Fruit fly (Drosophila melanogaster): ENCODE results near the gene mRpL46.

The mRpL46 gene

DNA sequence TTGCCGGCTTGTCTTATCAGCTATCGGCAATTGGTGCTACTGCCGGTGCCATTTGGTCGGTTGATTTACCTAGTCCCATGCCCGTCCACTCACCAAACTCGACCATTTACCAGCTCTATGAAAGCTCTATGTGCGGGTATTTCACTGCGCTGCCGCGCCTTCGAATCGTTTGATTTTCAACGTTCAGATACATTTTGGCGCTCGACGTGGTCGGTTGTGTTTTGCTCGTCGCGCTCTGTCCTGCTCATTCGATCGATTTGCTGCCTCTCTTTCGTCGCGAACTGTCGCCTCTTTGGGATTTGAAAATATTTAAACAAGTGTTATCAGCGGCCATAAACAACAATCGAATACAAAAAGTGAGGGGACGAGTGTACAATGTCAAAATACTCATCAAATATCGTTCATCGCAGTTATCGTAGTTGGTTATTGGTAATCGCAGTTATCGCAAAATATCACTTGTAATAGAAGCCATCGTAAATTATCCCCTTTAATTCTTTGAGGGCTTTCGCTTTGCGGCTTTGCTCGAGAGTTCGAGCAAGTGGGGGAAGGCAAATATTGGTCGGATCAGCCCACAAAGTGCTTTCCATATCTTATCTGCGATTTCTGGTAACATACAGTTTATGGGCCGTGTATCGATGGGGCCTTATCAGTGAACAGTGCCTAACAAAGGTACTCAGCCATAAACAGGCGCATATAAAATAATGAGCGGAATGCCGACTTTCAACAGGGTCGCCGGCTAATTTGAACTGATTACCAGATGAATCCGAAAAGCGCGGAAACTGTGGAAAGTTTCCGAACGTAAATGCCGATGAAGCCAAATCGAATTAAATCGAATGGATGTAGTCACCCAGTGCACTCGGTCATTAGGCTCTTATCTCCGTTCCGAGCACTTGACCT is 35.3 kb upstream of the mRpL46 start:
- TF ChIP-seq pan (optimal IDR thresholded peaks at IDR 0.05) (no peak), EcR (GFP tag; optimal IDR thresholded peaks at IDR 0.05) (no peak), usp (GFP tag; optimal IDR thresholded peaks at IDR 0.05) (no peak), psq (optimal IDR thresholded peaks at IDR 0.05) (no peak)

DNA sequence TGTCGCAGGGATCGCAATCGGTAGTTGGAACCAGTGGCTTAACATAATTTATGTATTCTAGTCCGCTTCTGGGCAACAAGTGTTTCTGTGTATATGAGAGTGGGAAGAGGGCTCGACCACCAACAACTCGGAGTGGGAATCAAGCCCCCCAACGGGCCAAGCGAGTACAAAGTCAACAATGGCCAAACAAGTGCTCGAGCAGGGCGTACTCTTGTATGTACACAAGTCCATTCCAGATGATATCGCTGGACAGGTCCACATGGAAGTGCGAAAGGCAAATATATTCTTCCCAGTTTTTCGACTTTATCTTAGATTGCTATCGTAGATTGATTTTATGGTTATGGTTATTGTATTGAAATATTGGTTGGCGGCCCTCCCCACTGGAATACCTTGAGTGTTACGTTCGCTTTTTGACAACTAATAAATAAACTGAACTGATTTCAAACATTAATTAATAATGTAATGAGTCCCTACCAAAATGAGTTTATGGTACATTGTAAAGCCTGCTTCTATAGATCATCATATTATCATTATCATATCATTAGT is 34.6 kb upstream of the mRpL46 start:
- TF ChIP-seq psq (optimal IDR thresholded peaks at IDR 0.05) (no peak), Dll (optimal IDR thresholded peaks at IDR 0.05) (no peak), CG8478 (optimal IDR thresholded peaks at IDR 0.05) (no peak), pan (optimal IDR thresholded peaks at IDR 0.05) (no peak), usp (GFP tag; optimal IDR thresholded peaks at IDR 0.05) (no peak), EcR (GFP tag; optimal IDR thresholded peaks at IDR 0.05) (no peak)

DNA sequence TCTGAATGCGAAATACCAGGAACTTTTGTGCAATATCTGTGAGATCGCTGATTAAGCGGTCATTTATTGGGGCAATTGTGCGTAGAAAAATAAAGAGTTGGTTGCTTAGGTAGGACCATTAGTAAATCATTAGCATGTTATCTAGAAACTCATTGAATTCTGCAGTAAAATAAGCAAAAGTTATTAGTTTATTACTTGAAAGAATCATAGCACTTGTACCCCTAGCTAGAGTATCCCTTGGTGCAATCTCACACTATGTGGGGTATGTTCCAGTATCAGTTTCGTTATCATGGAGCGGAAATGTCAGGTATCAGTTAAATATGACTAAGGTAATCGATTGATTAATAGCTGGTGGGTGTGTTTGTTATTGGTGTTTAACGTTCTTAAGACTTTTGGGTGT is 31.8 kb upstream of the mRpL46 start:
- TF ChIP-seq EcR (GFP tag; optimal IDR thresholded peaks at IDR 0.05) (no peak), psq (optimal IDR thresholded peaks at IDR 0.05) (no peak), CG8478 (optimal IDR thresholded peaks at IDR 0.05) (no peak), usp (GFP tag; optimal IDR thresholded peaks at IDR 0.05) (no peak), Dll (optimal IDR thresholded peaks at IDR 0.05) (no peak), pan (optimal IDR thresholded peaks at IDR 0.05) (no peak)

dm6 chr3L:1746338-1747199 is 30.7 kb upstream of the mRpL46 start, which contains the start of gene CG13921:
CG13921 (plus strand) TSS chr3L:1746907.
- TF ChIP-seq psq (optimal IDR thresholded peaks at IDR 0.05), result no peak
- TF ChIP-seq CG8478 (optimal IDR thresholded peaks at IDR 0.05), result no peak
- TF ChIP-seq pan (optimal IDR thresholded peaks at IDR 0.05), result no peak
- TF ChIP-seq EcR (GFP tag; optimal IDR thresholded peaks at IDR 0.05), result no peak

dm6 chr3L:1748218-1748617 is 29.0 kb upstream of the mRpL46 start:
- no peak for TF ChIP-seq Dll (optimal IDR thresholded peaks at IDR 0.05)
- TF ChIP-seq usp (GFP tag; optimal IDR thresholded peaks at IDR 0.05), result no peak
- no peak for TF ChIP-seq psq (optimal IDR thresholded peaks at IDR 0.05)
- no peak for TF ChIP-seq EcR (GFP tag; optimal IDR thresholded peaks at IDR 0.05)
- TF ChIP-seq CG8478 (optimal IDR thresholded peaks at IDR 0.05), result no peak
- no peak for TF ChIP-seq pan (optimal IDR thresholded peaks at IDR 0.05)

dm6 chr3L:1754262-1754661 is 23.0 kb upstream of the mRpL46 start:
- TF ChIP-seq EcR (GFP tag; optimal IDR thresholded peaks at IDR 0.05) (no peak), CG8478 (optimal IDR thresholded peaks at IDR 0.05) (no peak), psq (optimal IDR thresholded peaks at IDR 0.05) (no peak), pan (optimal IDR thresholded peaks at IDR 0.05) (no peak), usp (GFP tag; optimal IDR thresholded peaks at IDR 0.05) (no peak), Dll (optimal IDR thresholded peaks at IDR 0.05) (no peak)

- no peak for TF ChIP-seq psq (optimal IDR thresholded peaks at IDR 0.05)
- no peak for TF ChIP-seq CG8478 (optimal IDR thresholded peaks at IDR 0.05)
- TF ChIP-seq EcR (GFP tag; optimal IDR thresholded peaks at IDR 0.05), result no peak
- TF ChIP-seq usp (GFP tag; optimal IDR thresholded peaks at IDR 0.05), result no peak
- TF ChIP-seq Dll (optimal IDR thresholded peaks at IDR 0.05), result no peak
- TF ChIP-seq pan (optimal IDR thresholded peaks at IDR 0.05), result no peak
These were observed 22.3 kb upstream of the mRpL46 start for dm6 chr3L:1754935-1755334.

DNA sequence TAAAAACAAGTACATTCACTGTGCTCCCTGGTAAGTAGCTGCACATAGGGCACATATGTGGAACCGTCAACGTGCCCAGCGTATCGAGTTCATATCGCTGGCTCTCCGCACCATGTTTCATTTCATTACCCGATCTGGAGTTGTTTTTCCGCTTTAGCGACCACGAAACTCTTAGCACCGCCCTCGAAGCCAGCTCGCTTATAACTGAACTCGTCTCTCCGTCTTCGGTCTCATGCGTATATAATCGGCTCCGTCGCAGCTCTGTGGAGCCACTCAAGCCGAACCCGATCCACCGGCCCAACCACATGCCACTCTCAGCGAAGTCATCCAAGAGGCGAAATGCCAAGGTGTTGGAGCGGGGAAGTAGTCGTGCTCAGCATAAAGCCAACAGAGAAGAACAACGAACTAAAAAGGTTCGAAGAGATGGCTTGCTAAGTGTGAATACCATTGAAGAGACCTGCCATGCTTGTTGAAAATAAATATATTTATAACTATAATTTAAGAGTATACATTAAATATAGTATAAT is 21.7 kb upstream of the mRpL46 start, which contains the start of gene Cht2:
Gene Cht2, minus strand, starts transcription at position 477 of the 527 bp plus-strand sequence.
- TF ChIP-seq usp (GFP tag; optimal IDR thresholded peaks at IDR 0.05), result no peak
- peak; percentile 63 for TF ChIP-seq Dll (optimal IDR thresholded peaks at IDR 0.05)
- no peak for TF ChIP-seq EcR (GFP tag; optimal IDR thresholded peaks at IDR 0.05)

DNA sequence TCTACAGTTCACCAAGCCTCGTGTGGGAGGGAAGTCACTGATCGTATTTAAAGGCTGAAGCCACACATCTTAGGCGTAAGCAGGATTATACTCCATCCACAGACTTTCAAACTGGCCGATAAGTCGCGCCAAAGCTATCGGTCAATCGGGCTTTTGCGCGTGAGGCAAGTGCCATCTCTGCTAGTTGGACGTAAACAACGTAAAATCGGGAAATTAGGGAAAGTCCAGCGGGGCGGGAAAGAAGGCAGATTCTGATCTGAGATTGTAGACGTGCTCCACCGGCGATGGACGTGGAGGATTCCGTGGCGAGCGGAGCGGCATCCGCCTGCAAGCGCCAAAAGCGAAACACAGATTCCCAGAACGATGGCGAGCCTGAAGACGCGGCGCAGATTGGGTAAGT is 21.1 kb upstream of the mRpL46 start, which contains the start of gene CG8001:
Gene CG8001, plus strand, starts transcription at position 17 of the 400 bp plus-strand sequence.
- TF ChIP-seq EcR (GFP tag; optimal IDR thresholded peaks at IDR 0.05), result no peak
- TF ChIP-seq pan (optimal IDR thresholded peaks at IDR 0.05), result no peak
- no peak for TF ChIP-seq Dll (optimal IDR thresholded peaks at IDR 0.05)
- no peak for TF ChIP-seq psq (optimal IDR thresholded peaks at IDR 0.05)
- TF ChIP-seq usp (GFP tag; optimal IDR thresholded peaks at IDR 0.05), result no peak
- no peak for TF ChIP-seq CG8478 (optimal IDR thresholded peaks at IDR 0.05)

- TF ChIP-seq CG8478 (optimal IDR thresholded peaks at IDR 0.05) (no peak), psq (optimal IDR thresholded peaks at IDR 0.05) (no peak), usp (GFP tag; optimal IDR thresholded peaks at IDR 0.05) (no peak), pan (optimal IDR thresholded peaks at IDR 0.05) (no peak), EcR (GFP tag; optimal IDR thresholded peaks at IDR 0.05) (no peak), Dll (optimal IDR thresholded peaks at IDR 0.05) (no peak)
These were observed 5.6 kb upstream of the mRpL46 start, which contains the start of gene Dhc62B for dm6 chr3L:1771658-1772057. Dhc62B (minus strand) TSS chr3L:1771758.

- TF ChIP-seq Dll (optimal IDR thresholded peaks at IDR 0.05) (no peak), CG8478 (optimal IDR thresholded peaks at IDR 0.05) (no peak), psq (optimal IDR thresholded peaks at IDR 0.05) (no peak), pan (optimal IDR thresholded peaks at IDR 0.05) (no peak), EcR (GFP tag; optimal IDR thresholded peaks at IDR 0.05) (no peak), usp (GFP tag; optimal IDR thresholded peaks at IDR 0.05) (no peak)
These were observed 4.6 kb upstream of the mRpL46 start for dm6 chr3L:1772593-1772992.

Data from whole organism.